Fruit fly (Drosophila melanogaster): ENCODE data around the gene CG4440.

Gene CG4440

DNA sequence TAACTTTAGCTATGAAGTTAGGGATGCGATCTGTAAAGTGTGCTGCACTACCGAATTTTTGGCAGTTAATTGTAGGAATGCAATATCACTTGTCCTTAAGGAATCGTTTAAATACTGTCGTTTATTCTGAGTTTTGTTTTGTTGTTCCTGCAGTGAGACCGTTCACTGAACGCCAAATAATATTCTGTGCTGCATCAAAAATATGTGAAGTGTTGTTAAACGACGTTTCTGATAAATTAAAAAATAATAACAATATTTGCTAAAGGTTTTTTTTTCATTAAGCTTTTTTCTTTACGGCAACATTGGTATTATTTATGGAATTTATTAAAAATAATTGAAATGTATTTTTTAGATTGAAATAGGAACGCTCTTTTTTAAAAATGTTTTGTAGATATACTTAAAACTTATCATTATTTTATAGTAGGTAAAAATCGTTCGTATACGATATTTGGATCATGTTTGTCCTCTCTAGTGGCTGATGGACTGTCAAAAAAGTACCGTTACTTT lies 26.9 kb upstream of the CG4440 start, which contains the start of gene GMF (continued):
- TF ChIP-seq CG11247 (GFP tag; IDR thresholded peaks at IDR 0.05), result no peak
- TF ChIP-seq gcm2 (GFP tag; optimal IDR thresholded peaks at IDR 0.05), result no peak
- TF ChIP-seq Ssrp (tag; optimal IDR thresholded peaks at IDR 0.05), result peak; percentile 41
- no peak for TF ChIP-seq CG34376 (GFP tag; optimal IDR thresholded peaks at IDR 0.05)
- no peak for TF ChIP-seq Lpt (GFP tag; optimal IDR thresholded peaks at IDR 0.05)
- TF ChIP-seq CG7271 (tag; optimal IDR thresholded peaks at IDR 0.05), result peak; percentile 58
- no peak for TF ChIP-seq dmrt99B (tag; optimal IDR thresholded peaks at IDR 0.05)
- no peak for TF ChIP-seq Elba2 (GFP tag; optimal IDR thresholded peaks at IDR 0.05)
- no peak for TF ChIP-seq ci (GFP tag; IDR thresholded peaks at IDR 0.05)
- no peak for TF ChIP-seq crol (GFP tag; IDR thresholded peaks at IDR 0.05)
- TF ChIP-seq CG4730 (GFP tag; IDR thresholded peaks at IDR 0.05), result no peak
- no peak for TF ChIP-seq CG7745 (tag; optimal IDR thresholded peaks at IDR 0.05)
- TF ChIP-seq E2f1 (GFP tag; IDR thresholded peaks at IDR 0.05), result no peak
- TF ChIP-seq CrebB (tag; optimal IDR thresholded peaks at IDR 0.05), result no peak
- TF ChIP-seq CG2712 (tag; optimal IDR thresholded peaks at IDR 0.05), result peak; percentile 68
- no peak for TF ChIP-seq CG1647 (GFP tag; optimal IDR thresholded peaks at IDR 0.05)
- TF ChIP-seq MBD-R2 (GFP tag; IDR thresholded peaks at IDR 0.05), result peak; percentile 65
- no peak for TF ChIP-seq CTCF (GFP tag; optimal IDR thresholded peaks at IDR 0.05)
- TF ChIP-seq MTF-1 (GFP tag; optimal IDR thresholded peaks at IDR 0.05; ENCODE audit: borderline replicate concordance), result no peak
- peak; percentile 67 for TF ChIP-seq BEAF-32 (GFP tag; optimal IDR thresholded peaks at IDR 0.05)
- no peak for TF ChIP-seq jing (GFP tag; optimal IDR thresholded peaks at IDR 0.05)
- TF ChIP-seq CG11398 (GFP tag; optimal IDR thresholded peaks at IDR 0.05), result no peak
- TF ChIP-seq ara (GFP tag; IDR thresholded peaks at IDR 0.05), result no peak
- TF ChIP-seq CG12769 (tag; optimal IDR thresholded peaks at IDR 0.05), result no peak
- no peak for TF ChIP-seq CG15011 (GFP tag; optimal IDR thresholded peaks at IDR 0.05)
- TF ChIP-seq psq (GFP tag; optimal IDR thresholded peaks at IDR 0.05), result no peak
- TF ChIP-seq dysf (GFP tag; IDR thresholded peaks at IDR 0.05), result no peak
- no peak for TF ChIP-seq croc (GFP tag; conservative IDR thresholded peaks at IDR 0.05)
- no peak for TF ChIP-seq CG8281 (tag; optimal IDR thresholded peaks at IDR 0.05)
- peak; percentile 40 for TF ChIP-seq unpg (GFP tag; optimal IDR thresholded peaks at IDR 0.05)
- no peak for TF ChIP-seq tll (GFP tag; optimal IDR thresholded peaks at IDR 0.05)
- no peak for TF ChIP-seq ATbp (GFP tag; optimal IDR thresholded peaks at IDR 0.05)
- no peak for TF ChIP-seq Deaf1 (tag; optimal IDR thresholded peaks at IDR 0.05)
- no peak for TF ChIP-seq CG7372 (GFP tag; IDR thresholded peaks at IDR 0.05)
- TF ChIP-seq chinmo (GFP tag; IDR thresholded peaks at IDR 0.05; ENCODE audit: partially characterized antibody), result no peak
- peak; percentile 37 for TF ChIP-seq Hr3 (GFP tag; optimal IDR thresholded peaks at IDR 0.05)
- no peak for TF ChIP-seq nau (GFP tag; optimal IDR thresholded peaks at IDR 0.05)
- TF ChIP-seq CG8478 (optimal IDR thresholded peaks at IDR 0.05), result no peak
- no peak for TF ChIP-seq HLH3B (GFP tag; IDR thresholded peaks at IDR 0.05)
- no peak for TF ChIP-seq h (optimal IDR thresholded peaks at IDR 0.05)
- TF ChIP-seq CG11723 (GFP tag; optimal IDR thresholded peaks at IDR 0.05), result no peak
- TF ChIP-seq Sry-δ (GFP tag; optimal IDR thresholded peaks at IDR 0.05), result peak; percentile 61
- no peak for TF ChIP-seq Vsx1 (GFP tag; optimal IDR thresholded peaks at IDR 0.05)
- no peak for TF ChIP-seq Kr (GFP tag; optimal IDR thresholded peaks at IDR 0.05)
- peak; percentile 45 for TF ChIP-seq CG9932 (GFP tag; IDR thresholded peaks at IDR 0.05)
- peak; percentile 48 for TF ChIP-seq CG4424 (GFP tag; optimal IDR thresholded peaks at IDR 0.05)
- TF ChIP-seq Trl (optimal IDR thresholded peaks at IDR 0.05), result no peak
- TF ChIP-seq Trl (GFP tag; optimal IDR thresholded peaks at IDR 0.05), result no peak
- TF ChIP-seq CG7786 (GFP tag; optimal IDR thresholded peaks at IDR 0.05), result no peak
- peak; percentile 38 for TF ChIP-seq CG17829 (tag; optimal IDR thresholded peaks at IDR 0.05)
- no peak for TF ChIP-seq fd102C (GFP tag; optimal IDR thresholded peaks at IDR 0.05)
- no peak for TF ChIP-seq Sox102F (GFP tag; optimal IDR thresholded peaks at IDR 0.05)
- no peak for TF ChIP-seq CG18764 (GFP tag; optimal IDR thresholded peaks at IDR 0.05)
